Worm (Caenorhabditis elegans) whole organism, mixed stage, embryonic: ENCODE measurements around the gene mls-2.

Experiments used
- ceh-39 ChIP-seq: fragments of 150-350 bp; optimal IDR thresholded peaks from 2 replicates; lab custom pipeline; 2014; ENCODE audit warnings: missing biosample characterization, missing genetic modification characterization
- elt-1 ChIP-seq: sonication (generic microtip); optimal IDR thresholded peaks from 2 replicates; lab custom pipeline; 2017; ENCODE audit warnings: missing genetic modification characterization, mild to moderate bottlenecking, missing compliant biosample characterization, antibody characterized with exemption, moderate library complexity, borderline replicate concordance; ENCODE audit not compliant: insufficient read depth
- lin-13 ChIP-seq: fragments of 150-350 bp; optimal IDR thresholded peaks from 2 replicates; lab custom pipeline; 2014; ENCODE audit warnings: missing biosample characterization, missing genetic modification characterization
- nhr-237 ChIP-seq: fragments of 150-350 bp; optimal IDR thresholded peaks from 2 replicates; lab custom pipeline; 2014; ENCODE audit warnings: missing biosample characterization, missing genetic modification characterization
- snpc-4 ChIP-seq: fragments of 150-350 bp; optimal IDR thresholded peaks from 2 replicates; lab custom pipeline; 2014; ENCODE audit warnings: missing biosample characterization, missing genetic modification characterization
- unc-62 ChIP-seq: fragments of 150-350 bp; optimal IDR thresholded peaks from 2 replicates; lab custom pipeline; 2014; ENCODE audit warnings: missing biosample characterization, missing genetic modification reagents, missing genetic modification characterization
- ztf-11 ChIP-seq: fragments of 150-350 bp; optimal IDR thresholded peaks from 2 replicates; lab custom pipeline; 2014; ENCODE audit warnings: missing biosample characterization, missing genetic modification characterization

ce11 chrX:4800892-4801291, 39.5 kb upstream of the mls-2 start:
- TF ChIP-seq lin-13 (tag; lab: Kevin White, UChicago), result no peak
- TF ChIP-seq nhr-237 (tag; lab: Kevin White, UChicago), result no peak
- no peak for TF ChIP-seq ztf-11
- no peak for TF ChIP-seq elt-1 (tag; lab: Kevin White, UChicago)
- no peak for TF ChIP-seq unc-62 (GFP tag; lab: Kevin White, UChicago)
- TF ChIP-seq snpc-4, result no peak
- no peak for TF ChIP-seq ceh-39 (tag; lab: Kevin White, UChicago)
